Fruit fly (Drosophila melanogaster) whole organism, embryonic: ENCODE results near the gene Dsp1.

Experiments
- C15 ChIP-seq: fragments of 200-800 bp; sonication (Bioruptor generic); IDR thresholded peaks from 3 replicates; pipeline ENCODE4 v1.3.6; 2022; ENCODE audit warnings: missing biosample characterization, missing genetic modification characterization
- CG10147 ChIP-seq: fragments of 200-800 bp; sonication (Bioruptor generic); optimal IDR thresholded peaks from 2 replicates; lab custom pipeline; 2019; ENCODE audit warnings: missing biosample characterization, mild to moderate bottlenecking, missing genetic modification characterization, moderate library complexity
- CG10366 ChIP-seq: fragments of 200-800 bp; sonication (Bioruptor generic); IDR thresholded peaks from 2 replicates; pipeline ENCODE4 v1.3.6; 2022; ENCODE audit warnings: missing biosample characterization, missing genetic modification characterization
- CG10543 ChIP-seq: fragments of 200-800 bp; sonication (Bioruptor generic); optimal IDR thresholded peaks from 3 replicates; lab custom pipeline; 2017; ENCODE audit warnings: missing biosample characterization, mild to moderate bottlenecking, missing genetic modification characterization, moderate library complexity
- CG11504 ChIP-seq: fragments of 200-800 bp; sonication (Bioruptor generic); optimal IDR thresholded peaks from 3 replicates; lab custom pipeline; 2019; ENCODE audit warnings: missing biosample characterization, mild to moderate bottlenecking, missing genetic modification characterization, moderate library complexity
- CG1529 ChIP-seq: fragments of 200-800 bp; sonication (Bioruptor generic); optimal IDR thresholded peaks from 3 replicates; lab custom pipeline; 2018; ENCODE audit warnings: missing biosample characterization, missing genetic modification characterization
- CG2678 ChIP-seq: fragments of 200-800 bp; sonication (Bioruptor generic); optimal IDR thresholded peaks from 3 replicates; lab custom pipeline; 2019; ENCODE audit warnings: missing biosample characterization, mild to moderate bottlenecking, missing genetic modification characterization, moderate library complexity
- CG31365 ChIP-seq: fragments of 200-800 bp; sonication (Bioruptor generic); optimal IDR thresholded peaks from 2 replicates; lab custom pipeline; 2018; ENCODE audit warnings: missing biosample characterization, mild to moderate bottlenecking, missing genetic modification characterization
- CG32772 ChIP-seq: fragments of 200-800 bp; sonication (Bioruptor generic); IDR thresholded peaks from 2 replicates; pipeline ENCODE4 v1.3.6; 2022; ENCODE audit warnings: missing biosample characterization, missing genetic modification characterization
- CG4820 ChIP-seq: fragments of 200-800 bp; sonication (Bioruptor generic); optimal IDR thresholded peaks from 3 replicates; lab custom pipeline; 2016; ENCODE audit warnings: missing biosample characterization, missing genetic modification characterization
- CG6765 ChIP-seq: fragments of 200-800 bp; sonication (Bioruptor generic); optimal IDR thresholded peaks from 3 replicates; lab custom pipeline; 2017; ENCODE audit warnings: missing biosample characterization, mild to moderate bottlenecking, missing genetic modification characterization
- CG7745 ChIP-seq: fragments of 200-800 bp; sonication (Bioruptor generic); optimal IDR thresholded peaks from 2 replicates; lab custom pipeline; 2018; ENCODE audit warnings: missing biosample characterization, mild to moderate bottlenecking, missing genetic modification characterization, moderate library complexity
- CG7963 ChIP-seq: fragments of 200-800 bp; sonication (Bioruptor generic); IDR thresholded peaks from 3 replicates; pipeline ENCODE4 v1.3.6; 2022; ENCODE audit warnings: missing biosample characterization, missing genetic modification characterization; ENCODE audit not compliant: partially characterized antibody
- CHES-1-like ChIP-seq: fragments of 200-800 bp; sonication (Bioruptor generic); optimal IDR thresholded peaks from 2 replicates; lab custom pipeline; 2016; ENCODE audit warnings: missing biosample characterization, missing genetic modification characterization
- Chrac-16 ChIP-seq: fragments of 200-800 bp; sonication (Bioruptor generic); optimal IDR thresholded peaks from 3 replicates; lab custom pipeline; 2016; ENCODE audit warnings: missing biosample characterization, missing genetic modification characterization
- CrebB ChIP-seq: fragments of 200-800 bp; sonication (Bioruptor generic); optimal IDR thresholded peaks from 3 replicates; lab custom pipeline; 2018; ENCODE audit warnings: missing biosample characterization, mild to moderate bottlenecking, missing genetic modification characterization
- D19B ChIP-seq: fragments of 200-800 bp; sonication (Bioruptor generic); optimal IDR thresholded peaks from 2 replicates; lab custom pipeline; 2017; ENCODE audit warnings: missing biosample characterization, mild to moderate bottlenecking, missing genetic modification characterization
- Doc3 ChIP-seq: fragments of 200-800 bp; sonication (Bioruptor generic); IDR thresholded peaks from 3 replicates; pipeline ENCODE4 v1.3.6; 2022; ENCODE audit warnings: missing biosample characterization, missing genetic modification characterization; ENCODE audit not compliant: partially characterized antibody
- ERR ChIP-seq: fragments of 200-800 bp; sonication (Bioruptor generic); optimal IDR thresholded peaks from 2 replicates; lab custom pipeline; 2016; ENCODE audit warnings: missing biosample characterization, missing genetic modification characterization
- Fer2 ChIP-seq: fragments of 200-800 bp; sonication (Bioruptor generic); optimal IDR thresholded peaks from 2 replicates; lab custom pipeline; 2018; ENCODE audit warnings: missing biosample characterization, mild to moderate bottlenecking, missing genetic modification characterization, moderate library complexity
- Gug ChIP-seq: fragments of 200-800 bp; sonication (Bioruptor generic); IDR thresholded peaks from 4 replicates; pipeline ENCODE4 v1.3.6; 2022; ENCODE audit warnings: missing biosample characterization, missing genetic modification characterization
- H15 ChIP-seq: fragments of 200-800 bp; sonication (Bioruptor generic); IDR thresholded peaks from 3 replicates; pipeline ENCODE4 v1.3.6; 2022; ENCODE audit warnings: missing biosample characterization, missing genetic modification characterization
- MBD-R2 ChIP-seq: fragments of 200-800 bp; sonication (Bioruptor generic); IDR thresholded peaks from 2 replicates; pipeline ENCODE4 v1.3.6; 2022; ENCODE audit warnings: missing biosample characterization, missing genetic modification characterization
- Mrtf ChIP-seq: fragments of 200-800 bp; sonication (Bioruptor generic); IDR thresholded peaks from 3 replicates; pipeline ENCODE4 v1.3.6; 2022; ENCODE audit warnings: missing biosample characterization, missing genetic modification characterization
- Poxn ChIP-seq: fragments of 200-800 bp; sonication (Bioruptor generic); IDR thresholded peaks from 2 replicates; pipeline ENCODE4 v1.3.6; 2022; ENCODE audit warnings: missing biosample characterization, missing genetic modification characterization
- Ptx1 ChIP-seq: fragments of 200-800 bp; sonication (Bioruptor generic); IDR thresholded peaks from 2 replicates; pipeline ENCODE4 v1.3.6; 2022; ENCODE audit warnings: missing biosample characterization, missing genetic modification characterization
- Sin3A ChIP-seq: fragments of >200 bp; optimal IDR thresholded peaks from 2 replicates; lab custom pipeline; 2018
- Sry-δ ChIP-seq: fragments of 200-800 bp; sonication (Bioruptor generic); optimal IDR thresholded peaks from 2 replicates; lab custom pipeline; 2016; ENCODE audit warnings: missing biosample characterization, missing genetic modification characterization
- YL-1 ChIP-seq: fragments of 200-800 bp; sonication (Bioruptor generic); optimal IDR thresholded peaks from 3 replicates; lab custom pipeline; 2017; ENCODE audit warnings: missing biosample characterization, mild to moderate bottlenecking, missing genetic modification characterization
- br ChIP-seq: fragments of >200 bp; optimal IDR thresholded peaks from 2 replicates; lab custom pipeline; 2017
- croc ChIP-seq: fragments of 200-800 bp; sonication (Bioruptor generic); conservative IDR thresholded peaks from 3 replicates; pipeline ENCODE4 v1.3.6; 2022; ENCODE audit warnings: missing biosample characterization, missing genetic modification characterization
- da ChIP-seq: fragments of 200-800 bp; sonication (Bioruptor generic); optimal IDR thresholded peaks from 2 replicates; lab custom pipeline; 2016; ENCODE audit warnings: missing biosample characterization, missing genetic modification characterization
- esg ChIP-seq: fragments of 200-800 bp; sonication (Bioruptor generic); conservative IDR thresholded peaks from 2 replicates; pipeline ENCODE4 v1.3.6; 2022; ENCODE audit warnings: missing biosample characterization, missing genetic modification characterization
- fd3F ChIP-seq: fragments of 200-800 bp; sonication (Bioruptor generic); optimal IDR thresholded peaks from 2 replicates; lab custom pipeline; 2018; ENCODE audit warnings: missing biosample characterization, mild to moderate bottlenecking, missing genetic modification characterization, moderate library complexity
- fd96Cb ChIP-seq: fragments of 200-800 bp; sonication (Bioruptor generic); optimal IDR thresholded peaks from 2 replicates; lab custom pipeline; 2018; ENCODE audit warnings: missing biosample characterization, mild to moderate bottlenecking, missing genetic modification characterization, moderate library complexity
- fru ChIP-seq: fragments of >200 bp; optimal IDR thresholded peaks from 2 replicates; lab custom pipeline; 2017
- gsb-n ChIP-seq: fragments of 200-800 bp; sonication (Bioruptor generic); optimal IDR thresholded peaks from 3 replicates; lab custom pipeline; 2018; ENCODE audit warnings: missing biosample characterization, mild to moderate bottlenecking, missing genetic modification characterization
- ind ChIP-seq: fragments of 200-800 bp; sonication (Bioruptor generic); optimal IDR thresholded peaks from 3 replicates; lab custom pipeline; 2016; ENCODE audit warnings: missing biosample characterization, missing genetic modification characterization
- knrl ChIP-seq: fragments of 200-800 bp; sonication (Bioruptor generic); IDR thresholded peaks from 3 replicates; pipeline ENCODE4 v1.3.6; 2022; ENCODE audit warnings: missing biosample characterization, missing genetic modification characterization; ENCODE audit not compliant: partially characterized antibody
- luna ChIP-seq: fragments of 200-800 bp; sonication (Bioruptor generic); optimal IDR thresholded peaks from 2 replicates; lab custom pipeline; 2016; ENCODE audit warnings: missing biosample characterization, missing genetic modification characterization
- odd ChIP-seq: fragments of 200-800 bp; sonication (Bioruptor generic); optimal IDR thresholded peaks from 2 replicates; lab custom pipeline; 2017; ENCODE audit warnings: missing biosample characterization, mild to moderate bottlenecking, missing genetic modification characterization
- pfk ChIP-seq: fragments of 200-800 bp; sonication (Bioruptor generic); optimal IDR thresholded peaks from 2 replicates; lab custom pipeline; 2018; ENCODE audit warnings: missing biosample characterization, mild to moderate bottlenecking, missing genetic modification characterization, moderate library complexity
- pnt ChIP-seq: fragments of 200-800 bp; sonication (Bioruptor generic); optimal IDR thresholded peaks from 3 replicates; lab custom pipeline; 2016; ENCODE audit warnings: missing biosample characterization, missing genetic modification characterization
- ro ChIP-seq: fragments of 200-800 bp; sonication (Bioruptor generic); IDR thresholded peaks from 2 replicates; pipeline ENCODE4 v1.3.6; 2022; ENCODE audit warnings: missing biosample characterization, missing genetic modification characterization
- schlank ChIP-seq: fragments of 200-800 bp; sonication (Bioruptor generic); optimal IDR thresholded peaks from 2 replicates; lab custom pipeline; 2018; ENCODE audit warnings: missing biosample characterization, mild to moderate bottlenecking, missing genetic modification characterization
- slp2 ChIP-seq: fragments of 200-800 bp; sonication (Bioruptor generic); optimal IDR thresholded peaks from 2 replicates; lab custom pipeline; 2016; ENCODE audit warnings: missing biosample characterization, missing genetic modification characterization
- sqz ChIP-seq: fragments of 200-800 bp; sonication (Bioruptor generic); optimal IDR thresholded peaks from 3 replicates; lab custom pipeline; 2018; ENCODE audit warnings: missing biosample characterization, mild to moderate bottlenecking, missing genetic modification characterization
- sr ChIP-seq: fragments of 200-800 bp; sonication (Bioruptor generic); IDR thresholded peaks from 3 replicates; pipeline ENCODE4 v1.3.6; 2022; ENCODE audit warnings: missing biosample characterization, missing genetic modification characterization
- twi ChIP-seq: fragments of 200-800 bp; optimal IDR thresholded peaks from 2 replicates; lab custom pipeline; 2019; ENCODE audit warnings: missing biosample characterization, mild to moderate bottlenecking, missing genetic modification characterization, moderate library complexity
- wek ChIP-seq: fragments of 200-800 bp; sonication (Bioruptor generic); optimal IDR thresholded peaks from 3 replicates; lab custom pipeline; 2018; ENCODE audit warnings: missing biosample characterization, mild to moderate bottlenecking, missing genetic modification characterization, moderate library complexity
- zf30C ChIP-seq: fragments of 200-800 bp; sonication (Bioruptor generic); optimal IDR thresholded peaks from 3 replicates; lab custom pipeline; 2018; ENCODE audit warnings: missing biosample characterization, mild to moderate bottlenecking, missing genetic modification characterization

Dsp1 gene

dm6 chrX:16332615-16333288 is 660 bp upstream of the Dsp1 start (continued):
- TF ChIP-seq Chrac-16 (GFP tag; lab: Kevin White, UChicago) (peak; percentile 91), fd3F (GFP tag; lab: Kevin White, UChicago) (peak; percentile 94), CHES-1-like (GFP tag; lab: Kevin White, UChicago) (peak; percentile 95), CG2678 (tag; lab: Kevin White, UChicago) (peak; percentile 99), sr (GFP tag; lab: Robert Waterston, UW) (no peak; the same call in 2 of the 3 replicates), ind (GFP tag; lab: Kevin White, UChicago) (peak; percentile 94), twi (tag; lab: Kevin White, UChicago) (peak; percentile 94), CG7963 (no peak), luna (GFP tag; lab: Kevin White, UChicago) (peak; percentile 87), Doc3 (GFP tag; lab: Robert Waterston, UW) (no peak), MBD-R2 (GFP tag; lab: Robert Waterston, UW) (peak; percentile 74; the same call in 1 of the 2 replicates), Ptx1 (GFP tag; lab: Robert Waterston, UW) (peak; percentile 93), CG10147 (GFP tag; lab: Kevin White, UChicago) (peak; percentile 98), Mrtf (GFP tag; lab: Robert Waterston, UW) (peak; percentile 90), C15 (GFP tag; lab: Robert Waterston, UW) (peak; percentile 67; the same call in 1 of the 3 replicates), pnt (peak; percentile 93), CG7745 (tag; lab: Kevin White, UChicago) (peak; percentile 27), odd (GFP tag; lab: Kevin White, UChicago) (peak; percentile 97), CG6765 (peak; percentile 94), slp2 (GFP tag; lab: Kevin White, UChicago) (peak; percentile 95), esg (GFP tag; lab: Robert Waterston, UW) (peak; percentile 90), Sry-δ (GFP tag; lab: Kevin White, UChicago) (peak; percentile 49), Gug (GFP tag; lab: Robert Waterston, UW) (peak; percentile 85), CG10543 (peak; percentile 98), CG32772 (peak; percentile 91), ro (GFP tag; lab: Robert Waterston, UW) (peak; percentile 82), fd96Cb (tag; lab: Kevin White, UChicago) (peak; percentile 96), croc (GFP tag; lab: Robert Waterston, UW) (peak; percentile 92), D19B (GFP tag; lab: Kevin White, UChicago) (peak; percentile 91), CG31365 (tag; lab: Kevin White, UChicago) (peak; percentile 84), ERR (GFP tag; lab: Kevin White, UChicago) (peak; percentile 89), br (lab: Kevin White, UChicago) (no peak), Poxn (no peak; the same call in none of the 2 replicates), CrebB (tag; lab: Kevin White, UChicago) (peak; percentile 94), pfk (GFP tag; lab: Kevin White, UChicago) (peak; percentile 63), zf30C (GFP tag; lab: Kevin White, UChicago) (peak; percentile 18), sqz (GFP tag; lab: Kevin White, UChicago) (peak; percentile 95), wek (peak; percentile 84), YL-1 (GFP tag; lab: Kevin White, UChicago) (peak; percentile 91), knrl (no peak), CG1529 (GFP tag; lab: Kevin White, UChicago) (peak; percentile 95), Sin3A (lab: Kevin White, UChicago) (no peak), Fer2 (tag; lab: Kevin White, UChicago) (peak; percentile 89), H15 (GFP tag; lab: Robert Waterston, UW) (peak; percentile 86), CG11504 (tag; lab: Kevin White, UChicago) (peak; percentile 97), fru (lab: Kevin White, UChicago) (no peak), da (GFP tag; lab: Kevin White, UChicago) (peak; percentile 91), gsb-n (tag; lab: Kevin White, UChicago) (peak; percentile 94), CG4820 (GFP tag; lab: Kevin White, UChicago) (peak; percentile 90), schlank (tag; lab: Kevin White, UChicago) (peak; percentile 90), CG10366 (GFP tag; lab: Robert Waterston, UW) (peak; percentile 85)
